Fruit fly (Drosophila melanogaster) whole organism, embryonic: ENCODE results near the gene tmod.

ENCODE experiments used
- Atf6 ChIP-seq: fragments of 200-800 bp; sonication (Bioruptor generic); IDR thresholded peaks from 2 replicates; pipeline ENCODE4 v1.3.6; 2022; ENCODE audit warnings: missing biosample characterization, missing genetic modification characterization
- BtbVII ChIP-seq: fragments of 200-800 bp; sonication (Bioruptor generic); optimal IDR thresholded peaks from 3 replicates; lab custom pipeline; 2017; ENCODE audit warnings: missing biosample characterization, mild to moderate bottlenecking, missing genetic modification characterization
- CG10147 ChIP-seq: fragments of 200-800 bp; sonication (Bioruptor generic); optimal IDR thresholded peaks from 2 replicates; lab custom pipeline; 2019; ENCODE audit warnings: missing biosample characterization, mild to moderate bottlenecking, missing genetic modification characterization, moderate library complexity
- CG10462 ChIP-seq: fragments of 200-800 bp; sonication (Bioruptor generic); optimal IDR thresholded peaks from 2 replicates; lab custom pipeline; 2016; ENCODE audit warnings: missing biosample characterization, missing genetic modification characterization
- CG12219 ChIP-seq: fragments of 200-800 bp; sonication (Bioruptor generic); optimal IDR thresholded peaks from 3 replicates; lab custom pipeline; 2018; ENCODE audit warnings: missing biosample characterization, mild to moderate bottlenecking, missing genetic modification characterization
- CG12659 ChIP-seq: fragments of 200-800 bp; sonication (Bioruptor generic); optimal IDR thresholded peaks from 3 replicates; lab custom pipeline; 2017; ENCODE audit warnings: mild to moderate bottlenecking, missing biosample characterization, missing genetic modification reagents, missing genetic modification characterization
- CG12744 ChIP-seq: fragments of 200-800 bp; sonication (Bioruptor generic); optimal IDR thresholded peaks from 2 replicates; lab custom pipeline; 2016; ENCODE audit warnings: missing biosample characterization, missing genetic modification characterization
- CG14441 ChIP-seq: fragments of 200-800 bp; sonication (Bioruptor generic); IDR thresholded peaks from 2 replicates; pipeline ENCODE4 v1.3.6; 2022; ENCODE audit warnings: missing biosample characterization, missing genetic modification characterization
- CG14710 ChIP-seq: fragments of 200-800 bp; sonication (Bioruptor generic); optimal IDR thresholded peaks from 3 replicates; lab custom pipeline; 2019; ENCODE audit warnings: missing biosample characterization, mild to moderate bottlenecking, missing genetic modification characterization, moderate library complexity
- CG16779 ChIP-seq: fragments of 200-800 bp; sonication (Bioruptor generic); IDR thresholded peaks from 2 replicates; pipeline ENCODE4 v1.3.6; 2022; ENCODE audit warnings: missing biosample characterization, missing genetic modification characterization
- CG16813 ChIP-seq: fragments of 200-800 bp; sonication (Bioruptor generic); IDR thresholded peaks from 3 replicates; pipeline ENCODE4 v1.3.6; 2022; ENCODE audit warnings: missing biosample characterization, missing genetic modification characterization; ENCODE audit not compliant: partially characterized antibody
- CG17186 ChIP-seq: fragments of 200-800 bp; sonication (Bioruptor generic); optimal IDR thresholded peaks from 3 replicates; lab custom pipeline; 2017; ENCODE audit warnings: missing biosample characterization, missing genetic modification reagents, missing genetic modification characterization
- CG17829 ChIP-seq: fragments of 200-800 bp; optimal IDR thresholded peaks from 2 replicates; lab custom pipeline; 2019; ENCODE audit warnings: missing biosample characterization, mild to moderate bottlenecking, missing genetic modification characterization, moderate library complexity
- CG1792 ChIP-seq: fragments of 200-800 bp; sonication (Bioruptor generic); optimal IDR thresholded peaks from 2 replicates; lab custom pipeline; 2016; ENCODE audit warnings: missing biosample characterization, missing genetic modification characterization
- CG18262 ChIP-seq: fragments of 200-800 bp; optimal IDR thresholded peaks from 3 replicates; lab custom pipeline; 2019; ENCODE audit warnings: missing biosample characterization, mild to moderate bottlenecking, missing genetic modification characterization, moderate library complexity
- CG18599 ChIP-seq: fragments of 200-800 bp; sonication (Bioruptor generic); optimal IDR thresholded peaks from 3 replicates; lab custom pipeline; 2017; ENCODE audit warnings: missing biosample characterization, missing genetic modification characterization, mild to moderate bottlenecking, moderate library complexity, missing genetic modification reagents
- CG4360 ChIP-seq: fragments of 200-800 bp; sonication (Bioruptor generic); IDR thresholded peaks from 2 replicates; pipeline ENCODE4 v1.3.6; 2022; ENCODE audit warnings: missing biosample characterization, missing genetic modification characterization
- CG5180 ChIP-seq: fragments of 200-800 bp; sonication (Bioruptor generic); optimal IDR thresholded peaks from 3 replicates; lab custom pipeline; 2017; ENCODE audit warnings: missing biosample characterization, missing genetic modification characterization, mild to moderate bottlenecking, moderate library complexity, missing genetic modification reagents
- CG5953 ChIP-seq: fragments of 200-800 bp; sonication (Bioruptor generic); IDR thresholded peaks from 2 replicates; pipeline ENCODE4 v1.3.6; 2022; ENCODE audit warnings: missing biosample characterization, missing genetic modification characterization
- CG6791 ChIP-seq: fragments of 200-800 bp; sonication (Bioruptor generic); IDR thresholded peaks from 3 replicates; pipeline ENCODE4 v1.3.6; 2022; ENCODE audit warnings: missing biosample characterization, missing genetic modification characterization; ENCODE audit not compliant: partially characterized antibody
- CG9609 ChIP-seq: fragments of 200-800 bp; sonication (Bioruptor generic); optimal IDR thresholded peaks from 3 replicates; lab custom pipeline; 2016; ENCODE audit warnings: missing biosample characterization, missing genetic modification characterization
- CHES-1-like ChIP-seq: fragments of 200-800 bp; sonication (Bioruptor generic); optimal IDR thresholded peaks from 2 replicates; lab custom pipeline; 2016; ENCODE audit warnings: missing biosample characterization, missing genetic modification characterization
- Deaf1 ChIP-seq: fragments of 200-800 bp; optimal IDR thresholded peaks from 3 replicates; lab custom pipeline; 2019; ENCODE audit warnings: missing biosample characterization, mild to moderate bottlenecking, missing genetic modification characterization, moderate library complexity
- Dek ChIP-seq: fragments of 200-800 bp; sonication (Bioruptor generic); optimal IDR thresholded peaks from 3 replicates; lab custom pipeline; 2019; ENCODE audit warnings: missing biosample characterization, mild to moderate bottlenecking, missing genetic modification characterization, moderate library complexity
- ERR ChIP-seq: fragments of 200-800 bp; sonication (Bioruptor generic); optimal IDR thresholded peaks from 2 replicates; lab custom pipeline; 2016; ENCODE audit warnings: missing biosample characterization, missing genetic modification characterization
- Gsc ChIP-seq: fragments of 200-800 bp; sonication (Bioruptor generic); IDR thresholded peaks from 2 replicates; pipeline ENCODE4 v1.3.6; 2022; ENCODE audit warnings: missing biosample characterization, missing genetic modification characterization
- Gug ChIP-seq: fragments of 200-800 bp; sonication (Bioruptor generic); IDR thresholded peaks from 4 replicates; pipeline ENCODE4 v1.3.6; 2022; ENCODE audit warnings: missing biosample characterization, missing genetic modification characterization
- HLH54F ChIP-seq: fragments of 200-800 bp; sonication (Bioruptor generic); optimal IDR thresholded peaks from 3 replicates; lab custom pipeline; 2016; ENCODE audit warnings: missing biosample characterization, missing genetic modification characterization
- Hey ChIP-seq: fragments of 200-800 bp; sonication (Bioruptor generic); optimal IDR thresholded peaks from 3 replicates; lab custom pipeline; 2018; ENCODE audit warnings: missing biosample characterization, mild to moderate bottlenecking, missing genetic modification characterization
- Hmr ChIP-seq: fragments of 200-800 bp; sonication (Bioruptor generic); optimal IDR thresholded peaks from 3 replicates; lab custom pipeline; 2017; ENCODE audit warnings: mild to moderate bottlenecking, missing biosample characterization, missing genetic modification reagents, missing genetic modification characterization
- Jarid2 ChIP-seq: fragments of 200-800 bp; sonication (Bioruptor generic); optimal IDR thresholded peaks from 3 replicates; lab custom pipeline; 2017; ENCODE audit warnings: mild to moderate bottlenecking, missing biosample characterization, missing genetic modification reagents, missing genetic modification characterization
- MTF-1 ChIP-seq: fragments of 200-800 bp; sonication (Bioruptor generic); optimal IDR thresholded peaks from 2 replicates; lab custom pipeline; 2018; ENCODE audit warnings: missing biosample characterization, mild to moderate bottlenecking, missing genetic modification characterization, borderline replicate concordance
- NC2α ChIP-seq: fragments of 200-800 bp; sonication (Bioruptor generic); optimal IDR thresholded peaks from 2 replicates; lab custom pipeline; 2016; ENCODE audit warnings: missing biosample characterization, missing genetic modification characterization
- abd-A ChIP-seq: fragments of 200-800 bp; sonication (Bioruptor generic); optimal IDR thresholded peaks from 3 replicates; lab custom pipeline; 2019; ENCODE audit warnings: missing biosample characterization, mild to moderate bottlenecking, missing genetic modification characterization, moderate library complexity
- ase ChIP-seq: fragments of 200-800 bp; sonication (Bioruptor generic); IDR thresholded peaks from 3 replicates; pipeline ENCODE4 v1.3.6; 2022; ENCODE audit warnings: missing biosample characterization, missing genetic modification characterization
- chinmo ChIP-seq: fragments of 200-800 bp; sonication (Bioruptor generic); IDR thresholded peaks from 4 replicates; pipeline ENCODE4 v1.3.6; 2022; ENCODE audit warnings: missing biosample characterization, missing genetic modification characterization; ENCODE audit not compliant: partially characterized antibody
- ind ChIP-seq: fragments of 200-800 bp; sonication (Bioruptor generic); optimal IDR thresholded peaks from 3 replicates; lab custom pipeline; 2016; ENCODE audit warnings: missing biosample characterization, missing genetic modification characterization
- lmd ChIP-seq: fragments of 200-800 bp; sonication (Bioruptor generic); IDR thresholded peaks from 2 replicates; pipeline ENCODE4 v1.3.6; 2022; ENCODE audit warnings: missing biosample characterization, missing genetic modification characterization
- odd ChIP-seq: fragments of 200-800 bp; sonication (Bioruptor generic); optimal IDR thresholded peaks from 2 replicates; lab custom pipeline; 2017; ENCODE audit warnings: missing biosample characterization, mild to moderate bottlenecking, missing genetic modification characterization
- onecut ChIP-seq: fragments of 200-800 bp; sonication (Bioruptor generic); IDR thresholded peaks from 2 replicates; pipeline ENCODE4 v1.3.6; 2022; ENCODE audit warnings: missing biosample characterization, missing genetic modification characterization
- pfk ChIP-seq: fragments of 200-800 bp; sonication (Bioruptor generic); optimal IDR thresholded peaks from 2 replicates; lab custom pipeline; 2018; ENCODE audit warnings: missing biosample characterization, mild to moderate bottlenecking, missing genetic modification characterization, moderate library complexity
- pzg ChIP-seq: fragments of 200-800 bp; sonication (Bioruptor generic); optimal IDR thresholded peaks from 3 replicates; lab custom pipeline; 2018; ENCODE audit warnings: missing biosample characterization, mild to moderate bottlenecking, missing genetic modification characterization, moderate library complexity
- toy ChIP-seq: fragments of 200-800 bp; sonication (Bioruptor generic); IDR thresholded peaks from 2 replicates; pipeline ENCODE4 v1.3.6; 2022; ENCODE audit warnings: missing biosample characterization, missing genetic modification characterization
- tx ChIP-seq: fragments of 200-800 bp; sonication (Bioruptor generic); optimal IDR thresholded peaks from 2 replicates; lab custom pipeline; 2016; ENCODE audit warnings: missing biosample characterization, missing genetic modification characterization
- unpg ChIP-seq: fragments of 200-800 bp; sonication (Bioruptor generic); optimal IDR thresholded peaks from 3 replicates; lab custom pipeline; 2018; ENCODE audit warnings: missing biosample characterization, mild to moderate bottlenecking, missing genetic modification characterization, moderate library complexity

tmod gene

dm6 chr3R:30600154-30601009 is 68.0 kb downstream of the tmod start (continued):
- TF ChIP-seq ase (GFP tag; lab: Robert Waterston, UW) (peak; percentile 93; the same call in 2 of the 3 replicates), CHES-1-like (peak; percentile 86), lmd (GFP tag; lab: Robert Waterston, UW) (peak; percentile 89), BtbVII (GFP tag; lab: Kevin White, UChicago) (peak; percentile 88), CG1792 (GFP tag; lab: Kevin White, UChicago) (peak; percentile 82), CG12659 (GFP tag; lab: Kevin White, UChicago) (peak; percentile 88)

- peak; percentile 89 for TF ChIP-seq CG16813 (GFP tag; lab: Robert Waterston, UW)
- no peak for TF ChIP-seq odd (GFP tag; lab: Kevin White, UChicago)
- TF ChIP-seq CG5953 (GFP tag; lab: Robert Waterston, UW): no peak
- TF ChIP-seq CG6791 (GFP tag; lab: Robert Waterston, UW): peak; percentile 87
- peak; percentile 29 for TF ChIP-seq CG10462 (GFP tag; lab: Kevin White, UChicago)
- TF ChIP-seq HLH54F (GFP tag; lab: Kevin White, UChicago): peak; percentile 72
- peak; percentile 64 for TF ChIP-seq Dek (tag; lab: Kevin White, UChicago)
- TF ChIP-seq CG4360 (GFP tag; lab: Robert Waterston, UW): no peak
- TF ChIP-seq MTF-1 (GFP tag; lab: Kevin White, UChicago): no peak
- no peak for TF ChIP-seq Gsc
- TF ChIP-seq CG17186 (GFP tag; lab: Kevin White, UChicago): peak; percentile 27
- TF ChIP-seq pfk (GFP tag; lab: Kevin White, UChicago): no peak
- TF ChIP-seq ind: peak; percentile 57
- TF ChIP-seq CG18262 (tag; lab: Kevin White, UChicago): peak; percentile 47
- no peak for TF ChIP-seq Hey (tag; lab: Kevin White, UChicago)
- no peak for TF ChIP-seq onecut (GFP tag; lab: Robert Waterston, UW)
- no peak for TF ChIP-seq toy (GFP tag; lab: Robert Waterston, UW)
- TF ChIP-seq pzg (GFP tag; lab: Kevin White, UChicago): peak; percentile 92
- peak; percentile 36 for TF ChIP-seq CG9609 (GFP tag; lab: Kevin White, UChicago)
- peak; percentile 30 for TF ChIP-seq ERR (GFP tag; lab: Kevin White, UChicago)
- peak; percentile 72; the same call in 3 of the 4 replicates for TF ChIP-seq Gug
- no peak for TF ChIP-seq NC2α (GFP tag; lab: Kevin White, UChicago)
- TF ChIP-seq Deaf1 (tag; lab: Kevin White, UChicago): peak; percentile 11
- peak; percentile 60 for TF ChIP-seq CG14441
- no peak for TF ChIP-seq Atf6
- no peak for TF ChIP-seq CG5180 (GFP tag; lab: Kevin White, UChicago)
- TF ChIP-seq CG18599 (GFP tag; lab: Kevin White, UChicago): no peak
- TF ChIP-seq Jarid2 (GFP tag; lab: Kevin White, UChicago): no peak
- TF ChIP-seq Hmr (GFP tag; lab: Kevin White, UChicago): peak; percentile 83
- TF ChIP-seq CG10147: peak; percentile 30
- no peak for TF ChIP-seq abd-A (tag; lab: Kevin White, UChicago)
- TF ChIP-seq CG12219 (GFP tag; lab: Kevin White, UChicago): no peak
- TF ChIP-seq CG16779 (GFP tag; lab: Robert Waterston, UW): no peak
- peak; percentile 16 for TF ChIP-seq unpg (GFP tag; lab: Kevin White, UChicago)
- TF ChIP-seq tx (GFP tag; lab: Kevin White, UChicago): peak; percentile 65
- peak; percentile 39 for TF ChIP-seq CG12744 (GFP tag; lab: Kevin White, UChicago)
- TF ChIP-seq CG14710 (tag; lab: Kevin White, UChicago): peak; percentile 73
- TF ChIP-seq chinmo (GFP tag; lab: Robert Waterston, UW): peak; percentile 71; the same call in 1 of the 4 replicates
- TF ChIP-seq CG17829 (tag; lab: Kevin White, UChicago): peak; percentile 59
Measured at dm6 chr3R:30601440-30602256, 69.2 kb downstream of the tmod start, which contains the start of the genes CG2246 and CG31021. TSS of gene CG2246 (minus strand) at chr3R:30601489. TSS of gene CG31021 (plus strand) at chr3R:30602206.
